Fruit fly (Drosophila melanogaster) whole organism, embryonic: Measurements from ENCODE around the gene Ir67a.

Experiments used
- CG10147 ChIP-seq: fragments of 200-800 bp; sonication (Bioruptor generic); optimal IDR thresholded peaks from 2 replicates; lab custom pipeline; 2019; ENCODE audit warnings: missing biosample characterization, mild to moderate bottlenecking, missing genetic modification characterization, moderate library complexity
- CG10431 ChIP-seq: fragments of 200-800 bp; sonication (Bioruptor generic); optimal IDR thresholded peaks from 3 replicates; lab custom pipeline; 2018; ENCODE audit warnings: missing biosample characterization, mild to moderate bottlenecking, missing genetic modification characterization
- CG10654 ChIP-seq: fragments of 200-800 bp; sonication (Bioruptor generic); optimal IDR thresholded peaks from 2 replicates; lab custom pipeline; 2016; ENCODE audit warnings: missing biosample characterization, missing genetic modification characterization
- CG11456 ChIP-seq: fragments of 200-800 bp; sonication (Bioruptor generic); IDR thresholded peaks from 3 replicates; pipeline ENCODE4 v1.3.6; 2022; ENCODE audit warnings: missing biosample characterization, missing genetic modification characterization
- CG12236 ChIP-seq: fragments of 200-800 bp; sonication (Bioruptor generic); optimal IDR thresholded peaks from 2 replicates; lab custom pipeline; 2016; ENCODE audit warnings: missing biosample characterization, missing genetic modification characterization
- CG12769 ChIP-seq: fragments of 200-800 bp; sonication (Bioruptor generic); optimal IDR thresholded peaks from 2 replicates; lab custom pipeline; 2019; ENCODE audit warnings: missing biosample characterization, mild to moderate bottlenecking, missing genetic modification characterization, moderate library complexity
- CG13624 ChIP-seq: fragments of 200-800 bp; sonication (Bioruptor generic); optimal IDR thresholded peaks from 2 replicates; lab custom pipeline; 2016; ENCODE audit warnings: missing biosample characterization, missing genetic modification characterization
- CG14965 ChIP-seq: fragments of 200-800 bp; sonication (Bioruptor generic); optimal IDR thresholded peaks from 2 replicates; lab custom pipeline; 2016; ENCODE audit warnings: missing biosample characterization, missing genetic modification characterization, borderline replicate concordance
- CG15011 ChIP-seq: fragments of 200-800 bp; sonication (Bioruptor generic); optimal IDR thresholded peaks from 3 replicates; lab custom pipeline; 2018; ENCODE audit warnings: missing biosample characterization, mild to moderate bottlenecking, missing genetic modification characterization
- CG15514 ChIP-seq: fragments of 200-800 bp; sonication (Bioruptor generic); optimal IDR thresholded peaks from 3 replicates; lab custom pipeline; 2017; ENCODE audit warnings: missing biosample characterization, missing genetic modification characterization, mild to moderate bottlenecking, moderate library complexity, missing genetic modification reagents
- CG1602 ChIP-seq: fragments of 200-800 bp; sonication (Bioruptor generic); optimal IDR thresholded peaks from 3 replicates; lab custom pipeline; 2016; ENCODE audit warnings: missing biosample characterization, missing genetic modification characterization
- CG17385 ChIP-seq: fragments of 200-800 bp; sonication (Bioruptor generic); optimal IDR thresholded peaks from 3 replicates; lab custom pipeline; 2018; ENCODE audit warnings: missing biosample characterization, mild to moderate bottlenecking, missing genetic modification characterization
- CG17568 ChIP-seq: fragments of 200-800 bp; sonication (Bioruptor generic); optimal IDR thresholded peaks from 2 replicates; lab custom pipeline; 2018; ENCODE audit warnings: missing biosample characterization, mild to moderate bottlenecking, missing genetic modification characterization, moderate library complexity
- CG18011 ChIP-seq: fragments of 200-800 bp; sonication (Bioruptor generic); optimal IDR thresholded peaks from 2 replicates; lab custom pipeline; 2017; ENCODE audit warnings: missing biosample characterization, missing genetic modification characterization, mild to moderate bottlenecking, moderate library complexity, missing genotype
- CG18619 ChIP-seq: fragments of 200-800 bp; sonication (Bioruptor generic); optimal IDR thresholded peaks from 3 replicates; lab custom pipeline; 2017; ENCODE audit warnings: missing biosample characterization, mild to moderate bottlenecking, missing genetic modification characterization
- CG2678 ChIP-seq: fragments of 200-800 bp; sonication (Bioruptor generic); optimal IDR thresholded peaks from 3 replicates; lab custom pipeline; 2019; ENCODE audit warnings: missing biosample characterization, mild to moderate bottlenecking, missing genetic modification characterization, moderate library complexity
- CG3065 ChIP-seq: fragments of 200-800 bp; sonication (Bioruptor generic); optimal IDR thresholded peaks from 2 replicates; lab custom pipeline; 2016; ENCODE audit warnings: missing biosample characterization, missing genetic modification characterization
- CG33213 ChIP-seq: fragments of 200-800 bp; sonication (Bioruptor generic); optimal IDR thresholded peaks from 3 replicates; lab custom pipeline; 2016; ENCODE audit warnings: missing biosample characterization, missing genetic modification characterization
- CG3726 ChIP-seq: fragments of 200-800 bp; sonication (Bioruptor generic); IDR thresholded peaks from 3 replicates; pipeline ENCODE4, ENCODE4 v1.3.6; 2022; ENCODE audit warnings: missing biosample characterization, missing genetic modification characterization
- CG8765 ChIP-seq: fragments of 200-800 bp; sonication (Bioruptor generic); IDR thresholded peaks from 2 replicates; pipeline ENCODE4 v1.3.6; 2022; ENCODE audit warnings: missing biosample characterization, missing genetic modification characterization
- CG9932 ChIP-seq: fragments of 200-800 bp; sonication (Bioruptor generic); IDR thresholded peaks from 2 replicates; pipeline ENCODE4 v1.3.6; 2022; ENCODE audit warnings: missing biosample characterization, missing genetic modification characterization
- Chrac-16 ChIP-seq: fragments of 200-800 bp; sonication (Bioruptor generic); optimal IDR thresholded peaks from 3 replicates; lab custom pipeline; 2016; ENCODE audit warnings: missing biosample characterization, missing genetic modification characterization
- D ChIP-seq, 2 experiments: fragments of 200-800 bp in 1 of 2; fragments of >200 bp in 1 of 2; sonication (Bioruptor generic) in 1 of 2; optimal IDR thresholded peaks; 2 replicates in 1 of 2; 3 replicates in 1 of 2; lab custom pipeline; 2017; ENCODE audit warnings: mild to moderate bottlenecking in 1 of 2, missing biosample characterization in 1 of 2, missing genetic modification characterization in 1 of 2, missing genetic modification reagents in 1 of 2
- Drgx ChIP-seq: fragments of 200-800 bp; sonication (Bioruptor generic); IDR thresholded peaks from 2 replicates; pipeline ENCODE4 v1.3.6; 2022; ENCODE audit warnings: missing biosample characterization, missing genetic modification characterization
- Gsc ChIP-seq: fragments of 200-800 bp; sonication (Bioruptor generic); IDR thresholded peaks from 2 replicates; pipeline ENCODE4 v1.3.6; 2022; ENCODE audit warnings: missing biosample characterization, missing genetic modification characterization
- H15 ChIP-seq: fragments of 200-800 bp; sonication (Bioruptor generic); IDR thresholded peaks from 3 replicates; pipeline ENCODE4 v1.3.6; 2022; ENCODE audit warnings: missing biosample characterization, missing genetic modification characterization
- Kr ChIP-seq: fragments of 200-800 bp; sonication (Bioruptor generic); optimal IDR thresholded peaks from 2 replicates; lab custom pipeline; 2017; ENCODE audit warnings: missing biosample characterization, mild to moderate bottlenecking, missing genetic modification characterization
- Lhr ChIP-seq: fragments of 200-800 bp; sonication (Bioruptor generic); optimal IDR thresholded peaks from 3 replicates; lab custom pipeline; 2017; ENCODE audit warnings: mild to moderate bottlenecking, missing biosample characterization, missing genetic modification reagents, missing genetic modification characterization
- MBD-R2 ChIP-seq: fragments of 200-800 bp; sonication (Bioruptor generic); IDR thresholded peaks from 2 replicates; pipeline ENCODE4 v1.3.6; 2022; ENCODE audit warnings: missing biosample characterization, missing genetic modification characterization
- Myb ChIP-seq: fragments of 200-800 bp; sonication (Bioruptor generic); optimal IDR thresholded peaks from 2 replicates; lab custom pipeline; 2016; ENCODE audit warnings: missing biosample characterization, missing genetic modification characterization
- Nf-YA ChIP-seq: fragments of 200-800 bp; sonication (Bioruptor generic); IDR thresholded peaks from 2 replicates; pipeline ENCODE4 v1.3.6; 2022; ENCODE audit warnings: missing biosample characterization, missing genetic modification characterization
- Nf-YB ChIP-seq: fragments of 200-800 bp; sonication (Bioruptor generic); optimal IDR thresholded peaks from 3 replicates; lab custom pipeline; 2019; ENCODE audit warnings: missing biosample characterization, mild to moderate bottlenecking, missing genetic modification characterization, moderate library complexity
- Spps ChIP-seq: fragments of 200-800 bp; sonication (Bioruptor generic); optimal IDR thresholded peaks from 2 replicates; lab custom pipeline; 2018; ENCODE audit warnings: missing biosample characterization, mild to moderate bottlenecking, missing genetic modification characterization
- ara ChIP-seq: fragments of 200-800 bp; sonication (Bioruptor generic); IDR thresholded peaks from 2 replicates; pipeline ENCODE4 v1.3.6; 2022; ENCODE audit warnings: missing biosample characterization, missing genetic modification characterization
- eve ChIP-seq, 2 experiments: fragments of >200 bp; optimal IDR thresholded peaks; 2 replicates each; lab custom pipeline; 2017; ENCODE audit warnings: missing biosample characterization in 2 of 2, missing genetic modification characterization in 2 of 2
- gem ChIP-seq: fragments of 200-800 bp; sonication (Bioruptor generic); optimal IDR thresholded peaks from 2 replicates; lab custom pipeline; 2019; ENCODE audit warnings: missing biosample characterization, mild to moderate bottlenecking, missing genetic modification characterization, moderate library complexity
- gt ChIP-seq: fragments of 200-800 bp; sonication (Bioruptor generic); IDR thresholded peaks from 2 replicates; pipeline ENCODE4 v1.3.6; 2022; ENCODE audit warnings: missing biosample characterization, missing genetic modification characterization
- her ChIP-seq: fragments of 200-800 bp; sonication (Bioruptor generic); optimal IDR thresholded peaks from 2 replicates; lab custom pipeline; 2016; ENCODE audit warnings: missing biosample characterization, missing genetic modification characterization
- insv ChIP-seq, 2 experiments: fragments of 200-800 bp; sonication (Bioruptor generic); optimal IDR thresholded peaks; 3 replicates each; lab custom pipeline; 2016 to 2018; ENCODE audit warnings: missing biosample characterization in 2 of 2, missing genetic modification characterization in 2 of 2
- inv ChIP-seq: fragments of 200-800 bp; sonication (Bioruptor generic); IDR thresholded peaks from 2 replicates; pipeline ENCODE4 v1.3.6; 2022; ENCODE audit warnings: missing biosample characterization, missing genetic modification characterization; ENCODE audit not compliant: partially characterized antibody
- lmd ChIP-seq: fragments of 200-800 bp; sonication (Bioruptor generic); IDR thresholded peaks from 2 replicates; pipeline ENCODE4 v1.3.6; 2022; ENCODE audit warnings: missing biosample characterization, missing genetic modification characterization
- luna ChIP-seq: fragments of 200-800 bp; sonication (Bioruptor generic); optimal IDR thresholded peaks from 2 replicates; lab custom pipeline; 2016; ENCODE audit warnings: missing biosample characterization, missing genetic modification characterization
- org-1 ChIP-seq: fragments of 200-800 bp; sonication (Bioruptor generic); optimal IDR thresholded peaks from 2 replicates; lab custom pipeline; 2017; ENCODE audit warnings: missing biosample characterization, missing genetic modification characterization
- pfk ChIP-seq: fragments of 200-800 bp; sonication (Bioruptor generic); optimal IDR thresholded peaks from 2 replicates; lab custom pipeline; 2018; ENCODE audit warnings: missing biosample characterization, mild to moderate bottlenecking, missing genetic modification characterization, moderate library complexity
- run ChIP-seq: fragments of 200-800 bp; sonication (Bioruptor generic); optimal IDR thresholded peaks from 3 replicates; lab custom pipeline; 2018; ENCODE audit warnings: missing biosample characterization, mild to moderate bottlenecking, missing genetic modification characterization
- salm ChIP-seq: fragments of 200-800 bp; sonication (Bioruptor generic); optimal IDR thresholded peaks from 2 replicates; lab custom pipeline; 2018; ENCODE audit warnings: missing biosample characterization, mild to moderate bottlenecking, missing genetic modification characterization
- tap ChIP-seq: fragments of 200-800 bp; optimal IDR thresholded peaks from 3 replicates; lab custom pipeline; 2019; ENCODE audit warnings: missing biosample characterization, mild to moderate bottlenecking, missing genetic modification characterization, moderate library complexity
- toy ChIP-seq: fragments of 200-800 bp; sonication (Bioruptor generic); IDR thresholded peaks from 2 replicates; pipeline ENCODE4 v1.3.6; 2022; ENCODE audit warnings: missing biosample characterization, missing genetic modification characterization
- trh ChIP-seq: fragments of 200-800 bp; sonication (Bioruptor generic); optimal IDR thresholded peaks from 2 replicates; lab custom pipeline; 2016; ENCODE audit warnings: missing biosample characterization, missing genetic modification characterization
- tup ChIP-seq: fragments of 200-800 bp; sonication (Bioruptor generic); optimal IDR thresholded peaks from 2 replicates; lab custom pipeline; 2016; ENCODE audit warnings: missing biosample characterization, mild to moderate bottlenecking, missing genetic modification characterization, moderate library complexity

Gene Ir67a

DNA sequence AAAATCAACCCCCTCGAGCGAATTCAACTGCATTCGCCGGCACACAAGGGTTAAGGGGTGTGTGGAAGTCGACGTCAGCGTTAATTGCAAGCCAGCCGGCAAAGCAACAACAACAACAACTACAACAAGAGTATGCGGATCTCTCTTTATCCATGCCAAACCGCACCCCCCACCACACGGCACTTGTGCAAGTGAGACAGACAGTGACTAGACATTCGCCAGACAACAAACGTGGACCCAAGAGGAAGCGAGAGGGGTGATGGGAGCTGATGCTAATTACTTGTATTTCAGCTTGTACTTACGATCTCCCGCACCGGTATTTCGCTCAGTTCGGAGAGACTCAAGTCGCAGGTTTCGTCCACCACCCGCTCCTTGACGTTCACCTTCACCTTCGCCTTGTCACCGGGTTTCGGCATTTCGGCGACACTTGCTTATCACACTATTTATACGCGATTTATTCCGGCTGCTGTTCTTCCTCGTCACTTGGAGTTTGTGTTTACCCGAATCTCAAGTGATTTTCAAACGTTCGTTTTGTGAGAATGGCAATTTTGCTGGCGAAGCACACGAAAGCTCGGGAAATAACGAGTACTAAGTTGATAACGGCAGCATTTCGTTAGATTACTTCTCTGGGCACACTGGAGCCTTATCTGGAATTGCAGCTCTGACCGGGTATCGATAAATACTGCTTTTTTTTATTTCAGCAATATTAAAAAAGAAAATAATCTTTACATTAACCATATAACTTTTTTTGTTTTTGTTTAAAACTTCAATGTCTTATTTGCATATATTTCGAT is 34.6 kb downstream of the Ir67a start, which contains the start of gene CG3408 (continued):
- TF ChIP-seq gem (tag; lab: Kevin White, UChicago) (no peak), CG3726 (GFP tag; lab: Robert Waterston, UW) (no peak), Gsc (GFP tag; lab: Robert Waterston, UW) (no peak), CG17568 (no peak), CG33213 (peak; percentile 66), CG13624 (GFP tag; lab: Kevin White, UChicago) (no peak), inv (GFP tag; lab: Robert Waterston, UW) (no peak), CG15011 (no peak), CG18619 (GFP tag; lab: Kevin White, UChicago) (no peak), Drgx (GFP tag; lab: Robert Waterston, UW) (no peak; the same call in 1 of the 2 replicates), salm (tag; lab: Kevin White, UChicago) (no peak), CG8765 (GFP tag; lab: Robert Waterston, UW) (no peak), Lhr (GFP tag; lab: Kevin White, UChicago) (peak; percentile 82), CG10431 (GFP tag; lab: Kevin White, UChicago) (peak; percentile 50), gt (GFP tag; lab: Robert Waterston, UW) (no peak), D (optimal IDR thresholded peaks at IDR 0.05; lab: Kevin White, UChicago) (no peak), D (GFP tag; optimal IDR thresholded peaks at IDR 0.05; lab: Kevin White, UChicago) (no peak), run (tag; lab: Kevin White, UChicago) (no peak), H15 (GFP tag; lab: Robert Waterston, UW) (no peak), CG15514 (GFP tag; lab: Kevin White, UChicago) (peak; percentile 73), Kr (GFP tag; lab: Kevin White, UChicago) (no peak), lmd (no peak), CG1602 (no peak), CG9932 (GFP tag; lab: Robert Waterston, UW) (no peak), CG2678 (tag; lab: Kevin White, UChicago) (no peak), MBD-R2 (GFP tag; lab: Robert Waterston, UW) (no peak; the same call in 1 of the 2 replicates), Myb (peak; percentile 46), CG10147 (GFP tag; lab: Kevin White, UChicago) (no peak), insv (GFP tag; optimal IDR thresholded peaks at IDR 0.05; lab: Kevin White, UChicago) (no peak), Nf-YA (no peak), eve (GFP tag; optimal IDR thresholded peaks at IDR 0.05; lab: Kevin White, UChicago) (no peak), CG18011 (GFP tag; lab: Kevin White, UChicago) (no peak), org-1 (GFP tag; lab: Kevin White, UChicago) (no peak), her (no peak), Spps (tag; lab: Kevin White, UChicago) (no peak), trh (GFP tag; lab: Kevin White, UChicago) (no peak), CG12236 (no peak), CG12769 (tag; lab: Kevin White, UChicago) (peak; percentile 57), CG10654 (GFP tag; lab: Kevin White, UChicago) (no peak), CG14965 (GFP tag; lab: Kevin White, UChicago) (no peak), CG11456 (no peak), pfk (peak; percentile 14), CG17385 (no peak), CG3065 (no peak), luna (GFP tag; lab: Kevin White, UChicago) (no peak), Chrac-16 (no peak), tap (no peak), tup (no peak), Nf-YB (GFP tag; lab: Kevin White, UChicago) (no peak), ara (GFP tag; lab: Robert Waterston, UW) (no peak), toy (no peak)
